Fruit fly (Drosophila melanogaster) whole organism, embryonic: ENCODE measurements around the gene CG4364.

ENCODE experiments used
- CG18011 ChIP-seq: fragments of 200-800 bp; sonication (Bioruptor generic); optimal IDR thresholded peaks from 2 replicates; lab custom pipeline; 2017; ENCODE audit warnings: missing biosample characterization, missing genetic modification characterization, mild to moderate bottlenecking, moderate library complexity, missing genotype
- CG4360 ChIP-seq: fragments of 200-800 bp; sonication (Bioruptor generic); IDR thresholded peaks from 2 replicates; pipeline ENCODE4 v1.3.6; 2022; ENCODE audit warnings: missing biosample characterization, missing genetic modification characterization
- CHES-1-like ChIP-seq: fragments of 200-800 bp; sonication (Bioruptor generic); optimal IDR thresholded peaks from 2 replicates; lab custom pipeline; 2016; ENCODE audit warnings: missing biosample characterization, missing genetic modification characterization
- D19A ChIP-seq: fragments of 200-800 bp; optimal IDR thresholded peaks from 3 replicates; lab custom pipeline; 2019; ENCODE audit warnings: missing biosample characterization, mild to moderate bottlenecking, missing genetic modification characterization, moderate library complexity
- Hmr ChIP-seq: fragments of 200-800 bp; sonication (Bioruptor generic); optimal IDR thresholded peaks from 3 replicates; lab custom pipeline; 2017; ENCODE audit warnings: mild to moderate bottlenecking, missing biosample characterization, missing genetic modification reagents, missing genetic modification characterization
- fd3F ChIP-seq: fragments of 200-800 bp; sonication (Bioruptor generic); optimal IDR thresholded peaks from 2 replicates; lab custom pipeline; 2018; ENCODE audit warnings: missing biosample characterization, mild to moderate bottlenecking, missing genetic modification characterization, moderate library complexity
- oc ChIP-seq: fragments of 200-800 bp; sonication (Bioruptor generic); optimal IDR thresholded peaks from 2 replicates; lab custom pipeline; 2018; ENCODE audit warnings: missing biosample characterization, mild to moderate bottlenecking, missing genetic modification characterization, moderate library complexity
- pan ChIP-seq, 4 experiments: fragments of >200 bp in 3 of 4; fragments of 200-800 bp in 1 of 4; sonication (Bioruptor generic) in 1 of 4; optimal IDR thresholded peaks in 3 of 4; IDR thresholded peaks in 1 of 4; 2 replicates each; pipeline versions ENCODE4 v1.3.6 to Lab custom; 2017 to 2022; ENCODE audit warnings: missing biosample characterization in 2 of 4, missing genetic modification characterization in 2 of 4, mixed read lengths in 1 of 4
- ranshi ChIP-seq: fragments of 200-800 bp; sonication (Bioruptor generic); IDR thresholded peaks from 2 replicates; pipeline ENCODE4 v1.3.6; 2022; ENCODE audit warnings: missing biosample characterization, missing genetic modification characterization

DNA sequence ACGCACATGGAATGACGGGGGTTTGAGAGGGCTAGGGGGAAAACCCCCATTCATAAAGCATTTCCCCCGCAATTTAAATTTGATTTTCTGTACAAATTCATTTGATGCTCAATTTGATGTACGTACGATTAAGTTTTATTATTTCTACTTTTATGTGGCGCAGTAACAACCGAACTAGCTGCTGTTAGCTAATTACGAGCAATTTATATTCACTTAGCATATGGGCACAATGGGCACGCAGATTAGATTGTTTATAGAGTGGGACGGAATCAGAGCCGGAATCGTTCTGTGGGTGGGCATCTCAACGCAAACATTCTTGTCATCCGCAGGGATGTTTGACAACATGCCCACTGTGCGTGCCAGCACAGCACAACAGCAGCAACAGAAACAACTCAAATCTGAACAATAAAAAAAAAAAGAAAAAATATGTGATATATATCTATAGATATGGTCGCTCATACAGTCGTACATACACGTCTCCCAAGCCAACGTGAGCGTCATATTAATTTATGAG is 40.1 kb downstream of the CG4364 start:
- TF ChIP-seq CG4360 (GFP tag; lab: Robert Waterston, UW) (no peak), CG18011 (GFP tag; lab: Kevin White, UChicago) (no peak), D19A (tag; lab: Kevin White, UChicago) (no peak), fd3F (GFP tag; lab: Kevin White, UChicago) (no peak), Hmr (no peak), ranshi (GFP tag; lab: Robert Waterston, UW) (no peak), CHES-1-like (GFP tag; lab: Kevin White, UChicago) (no peak), oc (no peak), pan (optimal IDR thresholded peaks at IDR 0.05; lab: Kevin White, UChicago) (no peak), pan (GFP tag; optimal IDR thresholded peaks at IDR 0.05 in 1 of 2, IDR thresholded peaks at IDR 0.05 in 1 of 2) (no peak)
